Fruit fly (Drosophila melanogaster): ENCODE data around the gene Keap1.

Gene Keap1

DNA sequence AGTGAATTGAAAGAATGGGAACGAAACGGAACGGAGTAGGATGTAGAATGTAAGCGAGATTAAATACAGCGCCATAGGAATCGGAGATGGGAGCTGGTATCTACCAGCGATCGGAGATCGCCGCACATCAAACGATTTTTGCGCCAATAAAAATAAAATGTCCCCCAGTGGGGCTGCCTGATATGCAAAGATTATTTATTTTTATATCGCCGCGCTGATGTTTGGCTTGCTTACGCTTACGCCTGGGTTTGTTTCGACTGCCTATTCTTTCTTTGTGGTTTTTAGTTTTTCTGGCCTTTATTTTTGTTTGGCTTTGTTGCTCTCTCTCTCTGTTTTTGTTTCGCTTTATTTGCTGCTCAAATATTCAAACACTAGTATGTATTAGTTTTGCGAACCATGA lies 16.0 kb downstream of the Keap1 start:
- peak; percentile 51 for TF ChIP-seq CG13894 (tag; optimal IDR thresholded peaks at IDR 0.05)
- no peak for TF ChIP-seq Vsx1 (GFP tag; optimal IDR thresholded peaks at IDR 0.05)
- TF ChIP-seq Asciz (GFP tag; optimal IDR thresholded peaks at IDR 0.05): no peak
- no peak for TF ChIP-seq al (GFP tag; IDR thresholded peaks at IDR 0.05)
- peak; percentile 74 for TF ChIP-seq pfk (GFP tag; optimal IDR thresholded peaks at IDR 0.05)
- TF ChIP-seq B-H2 (GFP tag; optimal IDR thresholded peaks at IDR 0.05): peak; percentile 53
- peak; percentile 59 for TF ChIP-seq sug (tag; optimal IDR thresholded peaks at IDR 0.05)
- 0 out of 2 replicates have a peak, but pooled peaks have one; percentile 15 for TF ChIP-seq crol (GFP tag; IDR thresholded peaks at IDR 0.05)
- TF ChIP-seq Dbx (GFP tag; IDR thresholded peaks at IDR 0.05): 0 out of 3 replicates have a peak, but pooled peaks have one; percentile 7
- peak; percentile 15; the same call in 1 of the 2 replicates for TF ChIP-seq chm (GFP tag; IDR thresholded peaks at IDR 0.05)
- 0 out of 4 replicates have a peak, but pooled peaks have one; percentile 80 for TF ChIP-seq chinmo (GFP tag; IDR thresholded peaks at IDR 0.05; ENCODE audit: partially characterized antibody)
- TF ChIP-seq CG13624 (GFP tag; optimal IDR thresholded peaks at IDR 0.05): peak; percentile 5
- TF ChIP-seq CG2199 (GFP tag; IDR thresholded peaks at IDR 0.05): peak; percentile 32; the same call in 1 of the 3 replicates
- peak; percentile 41 for TF ChIP-seq CG10543 (GFP tag; optimal IDR thresholded peaks at IDR 0.05)
- TF ChIP-seq sd (tag; optimal IDR thresholded peaks at IDR 0.05): peak; percentile 71
- no peak for TF ChIP-seq gsb (GFP tag; IDR thresholded peaks at IDR 0.05)
- no peak for TF ChIP-seq Bdp1 (GFP tag; optimal IDR thresholded peaks at IDR 0.05)
- peak; percentile 54 for TF ChIP-seq sens (GFP tag)
- peak; percentile 62 for TF ChIP-seq CG12769 (tag; optimal IDR thresholded peaks at IDR 0.05)
- TF ChIP-seq ase (GFP tag; IDR thresholded peaks at IDR 0.05): no peak
- no peak for TF ChIP-seq Dp (GFP tag; optimal IDR thresholded peaks at IDR 0.05)
- TF ChIP-seq hb (GFP tag; IDR thresholded peaks at IDR 0.05; ENCODE audit: partially characterized antibody): 0 out of 3 replicates have a peak, but pooled peaks have one; percentile 34
- TF ChIP-seq prd (optimal IDR thresholded peaks at IDR 0.05): no peak
- TF ChIP-seq prd (GFP tag; IDR thresholded peaks at IDR 0.05): no peak
- peak; percentile 41 for TF ChIP-seq grn (GFP tag; optimal IDR thresholded peaks at IDR 0.05)
- TF ChIP-seq CG1233 (GFP tag; optimal IDR thresholded peaks at IDR 0.05): no peak
- TF ChIP-seq abd-A (tag; optimal IDR thresholded peaks at IDR 0.05): peak; percentile 13

DNA sequence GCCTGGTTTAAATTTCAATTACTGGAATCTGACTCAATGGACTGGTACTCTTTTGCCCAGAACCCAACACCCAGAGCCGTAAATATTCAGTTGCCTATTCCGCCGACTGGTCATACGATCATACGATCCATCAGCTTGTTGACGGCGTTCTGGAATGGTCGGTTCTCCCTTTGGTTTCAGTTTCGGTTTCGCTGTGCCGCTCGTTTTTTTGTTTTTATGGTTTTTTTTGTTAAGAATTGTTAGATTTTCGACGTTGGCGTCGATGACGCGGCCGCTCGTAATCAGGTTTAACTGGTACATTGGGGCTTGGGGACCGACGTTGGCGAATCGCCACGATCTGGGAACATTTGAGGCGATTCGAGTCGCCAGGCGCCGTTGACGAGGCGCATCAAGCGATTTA lies 17.0 kb downstream of the Keap1 start:
- TF ChIP-seq pfk (GFP tag; optimal IDR thresholded peaks at IDR 0.05) (peak; percentile 21), crol (GFP tag; IDR thresholded peaks at IDR 0.05) (no peak), CG16863 (GFP tag; optimal IDR thresholded peaks at IDR 0.05) (no peak), pum (GFP tag; optimal IDR thresholded peaks at IDR 0.05) (no peak), trem (tag; optimal IDR thresholded peaks at IDR 0.05) (no peak), CG5953 (GFP tag; IDR thresholded peaks at IDR 0.05) (no peak), abd-A (tag; optimal IDR thresholded peaks at IDR 0.05) (peak; percentile 15), twi (tag; optimal IDR thresholded peaks at IDR 0.05) (no peak), cwo (GFP tag; optimal IDR thresholded peaks at IDR 0.05) (peak; percentile 3), CG32532 (GFP tag; IDR thresholded peaks at IDR 0.05) (peak; percentile 36; the same call in 1 of the 2 replicates), CG2199 (GFP tag; IDR thresholded peaks at IDR 0.05) (0 out of 3 replicates have a peak, but pooled peaks have one; percentile 12), unpg (GFP tag; optimal IDR thresholded peaks at IDR 0.05) (no peak), CG13894 (tag; optimal IDR thresholded peaks at IDR 0.05) (peak; percentile 39), CG12236 (GFP tag; optimal IDR thresholded peaks at IDR 0.05) (no peak), CG10147 (GFP tag; optimal IDR thresholded peaks at IDR 0.05) (no peak), sqz (GFP tag; optimal IDR thresholded peaks at IDR 0.05) (peak; percentile 67), Elba2 (GFP tag; optimal IDR thresholded peaks at IDR 0.05) (no peak), onecut (GFP tag; IDR thresholded peaks at IDR 0.05) (no peak), CTCF (GFP tag; optimal IDR thresholded peaks at IDR 0.05) (no peak), CHES-1-like (GFP tag; optimal IDR thresholded peaks at IDR 0.05) (no peak), CG34224 (GFP tag; IDR thresholded peaks at IDR 0.05; ENCODE audit: partially characterized antibody) (0 out of 3 replicates have a peak, but pooled peaks have one; percentile 25), Dp (GFP tag; optimal IDR thresholded peaks at IDR 0.05) (no peak), Oli (tag; optimal IDR thresholded peaks at IDR 0.05) (no peak), Lhr (GFP tag; optimal IDR thresholded peaks at IDR 0.05) (no peak), CG10543 (GFP tag; optimal IDR thresholded peaks at IDR 0.05) (peak; percentile 64), CG11723 (GFP tag; optimal IDR thresholded peaks at IDR 0.05) (no peak), CG6272 (GFP tag; IDR thresholded peaks at IDR 0.05) (no peak), chinmo (GFP tag; IDR thresholded peaks at IDR 0.05; ENCODE audit: partially characterized antibody) (peak; percentile 78; the same call in 2 of the 4 replicates), lbe (GFP tag; optimal IDR thresholded peaks at IDR 0.05) (no peak), lab (GFP tag; optimal IDR thresholded peaks at IDR 0.05) (peak; percentile 0)

Measured in whole organism, embryonic.